Worm (Caenorhabditis elegans) whole organism, L2 larva: ENCODE measurements around the gene sfxn-1.5.

Experiments
- C34F6.9 ChIP-seq: fragments of 150-350 bp; optimal IDR thresholded peaks from 2 replicates; lab custom pipeline; 2014; ENCODE audit warnings: missing biosample characterization, missing genetic modification characterization
- F13H6.1 ChIP-seq: sonication (generic microtip); optimal IDR thresholded peaks from 2 replicates; lab custom pipeline; 2016; ENCODE audit warnings: missing genetic modification characterization, missing compliant biosample characterization
- R02D3.7 ChIP-seq: fragments of 150-350 bp; optimal IDR thresholded peaks from 2 replicates; lab custom pipeline; 2014; ENCODE audit warnings: missing biosample characterization, missing genetic modification characterization
- ZK546.5 ChIP-seq: sonication (generic microtip); optimal IDR thresholded peaks from 2 replicates; lab custom pipeline; 2017; ENCODE audit warnings: missing biosample characterization, missing genetic modification characterization
- alr-1 ChIP-seq: fragments of 150-350 bp; optimal IDR thresholded peaks from 2 replicates; lab custom pipeline; 2014; ENCODE audit warnings: missing biosample characterization, missing genetic modification characterization
- ama-1 ChIP-seq: fragments of 150-350 bp; optimal IDR thresholded peaks from 2 replicates; lab custom pipeline; 2018; ENCODE audit warnings: inconsistent platforms
- crh-2 ChIP-seq: sonication (generic microtip); optimal IDR thresholded peaks from 2 replicates; lab custom pipeline; 2017; ENCODE audit warnings: missing biosample characterization, missing genetic modification characterization
- dmd-4 ChIP-seq: sonication (generic microtip); optimal IDR thresholded peaks from 2 replicates; lab custom pipeline; 2017; ENCODE audit warnings: missing biosample characterization, missing genetic modification characterization
- egl-27 ChIP-seq: sonication (generic microtip); optimal IDR thresholded peaks from 3 replicates; lab custom pipeline; 2017; ENCODE audit warnings: missing biosample characterization, missing genetic modification reagents, missing genetic modification characterization
- elt-3 ChIP-seq: sonication (generic microtip); optimal IDR thresholded peaks from 2 replicates; lab custom pipeline; 2017; ENCODE audit warnings: missing biosample characterization, missing genetic modification characterization
- fos-1 ChIP-seq: fragments of 150-350 bp; optimal IDR thresholded peaks from 2 replicates; lab custom pipeline; 2014; ENCODE audit warnings: missing biosample characterization, missing genetic modification characterization
- lin-13 ChIP-seq: fragments of 150-350 bp; optimal IDR thresholded peaks from 2 replicates; lab custom pipeline; 2014; ENCODE audit warnings: missing biosample characterization, missing genetic modification reagents, missing genetic modification characterization
- lsy-2 ChIP-seq, 2 experiments: fragments of 150-350 bp in 1 of 2; sonication (generic microtip) in 1 of 2; optimal IDR thresholded peaks; 2 replicates each; lab custom pipeline; 2014 to 2017; ENCODE audit warnings: missing biosample characterization in 2 of 2, missing genetic modification characterization in 2 of 2
- mab-5 ChIP-seq: fragments of 150-350 bp; optimal IDR thresholded peaks from 2 replicates; lab custom pipeline; 2014; ENCODE audit warnings: missing biosample characterization, missing genetic modification characterization
- mbf-1 ChIP-seq: sonication (generic microtip); optimal IDR thresholded peaks from 2 replicates; lab custom pipeline; 2017; ENCODE audit warnings: missing biosample characterization, missing genetic modification characterization
- mdl-1 ChIP-seq, 2 experiments: fragments of 150-350 bp in 1 of 2; sonication (generic microtip) in 1 of 2; optimal IDR thresholded peaks; 2 replicates each; lab custom pipeline; 2017; ENCODE audit warnings: missing biosample characterization in 2 of 2, missing genetic modification characterization in 2 of 2
- nhr-10 ChIP-seq: sonication (generic microtip); optimal IDR thresholded peaks from 2 replicates; lab custom pipeline; 2017; ENCODE audit warnings: missing biosample characterization, missing genetic modification characterization
- nhr-11 ChIP-seq: fragments of 150-350 bp; optimal IDR thresholded peaks from 2 replicates; lab custom pipeline; 2014; ENCODE audit warnings: missing biosample characterization, missing genetic modification characterization
- nhr-129 ChIP-seq: fragments of 150-350 bp; optimal IDR thresholded peaks from 2 replicates; lab custom pipeline; 2014; ENCODE audit warnings: missing biosample characterization, missing genetic modification characterization
- nhr-21 ChIP-seq: fragments of 150-350 bp; optimal IDR thresholded peaks from 2 replicates; lab custom pipeline; 2014; ENCODE audit warnings: missing biosample characterization, missing genetic modification characterization
- nhr-237 ChIP-seq: fragments of 150-350 bp; optimal IDR thresholded peaks from 2 replicates; lab custom pipeline; 2014; ENCODE audit warnings: missing biosample characterization, missing genetic modification characterization
- nhr-25 ChIP-seq: fragments of 150-350 bp; sonication (generic microtip); optimal IDR thresholded peaks from 3 replicates; lab custom pipeline; 2014; ENCODE audit warnings: missing biosample characterization, missing genetic modification characterization
- sma-3 ChIP-seq: sonication (generic microtip); optimal IDR thresholded peaks from 2 replicates; lab custom pipeline; 2016; ENCODE audit warnings: missing genetic modification reagents, missing genetic modification characterization, missing compliant biosample characterization
- sma-9 ChIP-seq, 2 experiments: fragments of 150-350 bp in 1 of 2; sonication (generic microtip) in 1 of 2; optimal IDR thresholded peaks; 2 replicates each; lab custom pipeline; 2014 to 2016; ENCODE audit warnings: missing genetic modification characterization in 2 of 2, mild to moderate bottlenecking in 1 of 2, missing biosample characterization in 1 of 2, missing compliant biosample characterization in 1 of 2, missing genetic modification reagents in 1 of 2, moderate library complexity in 1 of 2
- snpc-4 ChIP-seq: fragments of 150-350 bp; optimal IDR thresholded peaks from 2 replicates; lab custom pipeline; 2014; ENCODE audit warnings: missing biosample characterization, missing genetic modification characterization
- unc-39 ChIP-seq: fragments of 150-350 bp; optimal IDR thresholded peaks from 2 replicates; lab custom pipeline; 2014; ENCODE audit warnings: missing biosample characterization, missing genetic modification characterization
- unc-62 ChIP-seq: fragments of 150-350 bp; optimal IDR thresholded peaks from 2 replicates; lab custom pipeline; 2014; ENCODE audit warnings: missing biosample characterization, missing genetic modification reagents, missing genetic modification characterization
- zag-1 ChIP-seq: fragments of 150-350 bp; optimal IDR thresholded peaks from 2 replicates; lab custom pipeline; 2014; ENCODE audit warnings: missing biosample characterization, missing genetic modification characterization
- ztf-1 ChIP-seq: fragments of 200-800 bp; sonication (Bioruptor generic); conservative IDR thresholded peaks from 2 replicates; pipeline ENCODE4 v1.3.6; 2022; ENCODE audit warnings: missing genetic modification characterization, missing compliant biosample characterization
- ztf-4 ChIP-seq: fragments of 150-350 bp; optimal IDR thresholded peaks from 2 replicates; lab custom pipeline; 2014; ENCODE audit warnings: missing biosample characterization, missing genetic modification characterization

Gene sfxn-1.5

ce11 chrX:11684261-11684660 lies 22.8 kb upstream of the sfxn-1.5 start, which contains the start of gene hnd-1:
hnd-1 (plus strand) TSS chrX:11684561.
- TF ChIP-seq sma-3 (no peak), lin-13 (GFP tag; lab: Kevin White, UChicago) (no peak), mdl-1 (tag; optimal IDR thresholded peaks at IDR 0.05; lab: Kevin White, UChicago) (no peak), ama-1 (lab: Kevin White, UChicago) (no peak), nhr-25 (tag; lab: Kevin White, UChicago) (no peak), nhr-237 (tag; lab: Kevin White, UChicago) (no peak), C34F6.9 (tag; lab: Kevin White, UChicago) (no peak), elt-3 (tag; lab: Kevin White, UChicago) (no peak), R02D3.7 (tag; lab: Kevin White, UChicago) (no peak), nhr-11 (no peak), egl-27 (tag; lab: Kevin White, UChicago) (no peak), mab-5 (tag; lab: Kevin White, UChicago) (no peak), ztf-1 (no peak), nhr-129 (no peak), unc-39 (no peak), dmd-4 (tag; lab: Kevin White, UChicago) (no peak), ztf-4 (tag; lab: Kevin White, UChicago) (no peak), crh-2 (tag; lab: Kevin White, UChicago) (no peak), ZK546.5 (no peak), nhr-21 (tag; lab: Kevin White, UChicago) (no peak)

DNA sequence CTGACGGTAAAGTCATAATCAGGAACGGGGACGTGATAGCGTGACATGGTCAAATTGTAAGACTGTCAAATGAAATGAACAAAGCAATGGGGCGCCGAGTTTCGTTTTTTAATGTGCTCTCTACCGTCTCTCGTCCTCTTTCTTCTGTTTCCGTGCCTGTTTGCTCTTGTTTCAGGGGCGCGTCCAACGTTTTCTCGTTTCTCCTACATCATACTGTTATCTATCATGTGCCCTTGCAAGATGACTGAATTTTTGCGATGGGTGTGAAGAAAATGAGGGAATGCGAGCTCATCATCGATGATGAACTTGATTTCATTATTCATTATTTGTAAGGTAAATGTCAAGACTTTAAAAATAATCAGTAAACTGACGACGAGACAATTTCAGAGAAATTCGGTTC lies 19.4 kb upstream of the sfxn-1.5 start, which contains the start of gene T04F8.7:
T04F8.7 (minus strand) TSS at position 130 of the 400 bp plus-strand sequence.
- TF ChIP-seq F13H6.1 (peak; percentile 6), crh-2 (tag; lab: Kevin White, UChicago) (peak; percentile 11), dmd-4 (tag; lab: Kevin White, UChicago) (no peak), sma-9 (GFP tag; optimal IDR thresholded peaks at IDR 0.05; lab: Kevin White, UChicago) (peak; percentile 24), sma-9 (tag; optimal IDR thresholded peaks at IDR 0.05; lab: Kevin White, UChicago) (no peak), ZK546.5 (no peak), fos-1 (peak; percentile 83), zag-1 (no peak)

- TF ChIP-seq mdl-1 (tag; optimal IDR thresholded peaks at IDR 0.05; lab: Kevin White, UChicago) = no peak
- TF ChIP-seq snpc-4 = no peak
- no peak for TF ChIP-seq sma-9 (GFP tag; optimal IDR thresholded peaks at IDR 0.05; lab: Kevin White, UChicago)
- no peak for TF ChIP-seq sma-9 (tag; optimal IDR thresholded peaks at IDR 0.05; lab: Kevin White, UChicago)
- TF ChIP-seq nhr-10 (tag; lab: Kevin White, UChicago) = no peak
- TF ChIP-seq lsy-2 (tag; optimal IDR thresholded peaks at IDR 0.05; lab: Kevin White, UChicago) = no peak
- TF ChIP-seq lin-13 (GFP tag; lab: Kevin White, UChicago) = no peak
- no peak for TF ChIP-seq crh-2 (tag; lab: Kevin White, UChicago)
- TF ChIP-seq nhr-237 (tag; lab: Kevin White, UChicago) = no peak
- no peak for TF ChIP-seq ZK546.5
- TF ChIP-seq, all 48 proteins: peak for 0
These were observed 17.9 kb upstream of the sfxn-1.5 start for ce11 chrX:11679211-11679977.

ce11 chrX:11675573-11675972 lies 14.1 kb upstream of the sfxn-1.5 start:
- TF ChIP-seq lsy-2 (tag; optimal IDR thresholded peaks at IDR 0.05; lab: Kevin White, UChicago) (no peak), unc-62 (GFP tag; lab: Kevin White, UChicago) (no peak), sma-9 (GFP tag; optimal IDR thresholded peaks at IDR 0.05; lab: Kevin White, UChicago) (no peak), sma-9 (tag; optimal IDR thresholded peaks at IDR 0.05; lab: Kevin White, UChicago) (no peak), fos-1 (no peak), nhr-129 (no peak), mbf-1 (tag; lab: Kevin White, UChicago) (no peak), R02D3.7 (tag; lab: Kevin White, UChicago) (no peak), sma-3 (no peak), alr-1 (tag; lab: Kevin White, UChicago) (no peak), snpc-4 (no peak), ama-1 (lab: Kevin White, UChicago) (no peak)
- TF ChIP-seq, all 48 proteins: peak for 0

ce11 chrX:11673063-11673759 lies 11.8 kb upstream of the sfxn-1.5 start:
- TF ChIP-seq nhr-237 (tag; lab: Kevin White, UChicago) (no peak), mab-5 (tag; lab: Kevin White, UChicago) (peak; percentile 7), zag-1 (no peak), nhr-129 (no peak)
